Fruit fly (Drosophila melanogaster): ENCODE measurements around the gene Doc2.

- TF ChIP-seq pan (optimal IDR thresholded peaks at IDR 0.05) (no peak), br (GFP tag; optimal IDR thresholded peaks at IDR 0.05) (no peak), fru (GFP tag; optimal IDR thresholded peaks at IDR 0.05) (no peak), Mio (GFP tag; optimal IDR thresholded peaks at IDR 0.05) (no peak), usp (GFP tag; optimal IDR thresholded peaks at IDR 0.05) (no peak)
Measured at dm6 chr3L:9059611-9060203, 40.7 kb upstream of the Doc2 start.
